Worm (Caenorhabditis elegans): ENCODE results near the gene mcm-3.

ce11 chrV:15065068-15065744, 5.8 kb upstream of the mcm-3 start, which contains the start of gene C25D7.9:
- TF ChIP-seq nhr-25 (tag; optimal IDR thresholded peaks at IDR 0.05; ENCODE audit: borderline replicate concordance, insufficient read depth) = no peak
- TF ChIP-seq nhr-76 (tag; optimal IDR thresholded peaks at IDR 0.05) = no peak
- no peak for TF ChIP-seq ZK546.5 (tag; optimal IDR thresholded peaks at IDR 0.05)
- no peak for TF ChIP-seq lir-3 (tag; optimal IDR thresholded peaks at IDR 0.05)
- TF ChIP-seq F44E2.7 (GFP tag; IDR thresholded peaks at IDR 0.05) = no peak
- no peak for TF ChIP-seq unc-62 (GFP tag; optimal IDR thresholded peaks at IDR 0.05 in 1 of 2)
- TF ChIP-seq unc-62 (tag; optimal IDR thresholded peaks at IDR 0.05) = no peak
- no peak for TF ChIP-seq nhr-237 (tag; optimal IDR thresholded peaks at IDR 0.05)
- TF ChIP-seq ama-1 (optimal IDR thresholded peaks at IDR 0.05) = no peak
- no peak for TF ChIP-seq dmd-8 (GFP tag; IDR thresholded peaks at IDR 0.05)
- no peak for TF ChIP-seq unc-130 (GFP tag; optimal IDR thresholded peaks at IDR 0.05)
- TF ChIP-seq aha-1 (tag) = no peak
- TF ChIP-seq lin-29 (GFP tag; IDR thresholded peaks at IDR 0.05) = no peak
- no peak for TF ChIP-seq unc-39 (tag; optimal IDR thresholded peaks at IDR 0.05)

Measured in whole organism, L4 larva.